Fruit fly (Drosophila melanogaster): ENCODE data around the gene Srrm1.

The Srrm1 gene

DNA sequence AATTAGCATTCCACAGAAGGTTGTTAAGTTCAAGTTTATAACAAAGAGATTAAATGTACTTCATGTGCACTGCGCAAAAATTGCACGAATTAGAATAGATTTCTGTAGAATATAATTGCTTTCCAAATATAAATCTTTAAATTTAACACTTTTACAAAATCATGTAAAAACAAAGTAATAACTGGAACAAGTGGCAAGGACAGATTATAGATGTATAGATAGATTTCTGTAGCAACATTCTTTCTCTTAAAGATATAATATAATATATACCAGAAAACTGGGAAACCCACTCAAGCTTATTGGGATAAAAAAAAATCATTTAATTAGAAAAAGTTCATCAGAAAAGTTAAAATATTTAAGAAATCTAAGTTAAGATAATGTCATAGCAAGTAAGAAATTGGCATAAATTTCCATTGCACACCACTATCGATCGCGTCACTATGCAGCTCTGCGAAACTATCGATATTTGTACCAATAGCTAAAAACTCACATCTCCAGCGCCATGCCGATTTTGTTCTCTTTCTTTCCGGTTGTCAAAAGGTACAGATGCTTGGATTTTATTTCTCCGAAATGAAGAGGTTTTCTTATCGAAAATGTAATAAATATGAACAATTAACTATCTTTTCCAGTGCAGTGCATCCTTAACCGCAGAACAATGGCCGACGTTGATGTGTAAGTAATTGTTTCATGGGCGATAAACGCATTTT, 13.6 kb upstream of the Srrm1 start, which contains the start of gene RpS12 (continued):
- peak; percentile 91 for TF ChIP-seq CG16813 (GFP tag; IDR thresholded peaks at IDR 0.05; ENCODE audit: partially characterized antibody)
- TF ChIP-seq Ada2b (GFP tag; IDR thresholded peaks at IDR 0.05), result peak; percentile 62
- peak; percentile 78 for TF ChIP-seq Scr (GFP tag; IDR thresholded peaks at IDR 0.05; ENCODE audit: partially characterized antibody)
- peak; percentile 84 for TF ChIP-seq CG13624 (GFP tag; optimal IDR thresholded peaks at IDR 0.05)
- peak; percentile 73 for TF ChIP-seq CG14710 (tag; optimal IDR thresholded peaks at IDR 0.05)
- peak; percentile 83 for TF ChIP-seq CG7271 (tag; optimal IDR thresholded peaks at IDR 0.05)
- TF ChIP-seq CG17829 (tag; optimal IDR thresholded peaks at IDR 0.05), result peak; percentile 35
- TF ChIP-seq CG7745 (tag; optimal IDR thresholded peaks at IDR 0.05), result peak; percentile 51
- peak; percentile 30 for TF ChIP-seq CG12155 (GFP tag; optimal IDR thresholded peaks at IDR 0.05)
- peak; percentile 28 for TF ChIP-seq CG4404 (GFP tag; IDR thresholded peaks at IDR 0.05)
- TF ChIP-seq Asciz (GFP tag; optimal IDR thresholded peaks at IDR 0.05), result peak; percentile 39
- TF ChIP-seq Atf3 (GFP tag; optimal IDR thresholded peaks at IDR 0.05), result peak; percentile 81
- TF ChIP-seq chn (GFP tag; optimal IDR thresholded peaks at IDR 0.05), result peak; percentile 70
- TF ChIP-seq lmd (GFP tag; IDR thresholded peaks at IDR 0.05), result peak; percentile 59
- peak; percentile 65 for TF ChIP-seq ind (GFP tag; optimal IDR thresholded peaks at IDR 0.05)
- peak; percentile 37 for TF ChIP-seq wor (GFP tag; IDR thresholded peaks at IDR 0.05)
- TF ChIP-seq CG31365 (tag; optimal IDR thresholded peaks at IDR 0.05), result peak; percentile 79
- peak; percentile 2 for TF ChIP-seq CG1529 (GFP tag; optimal IDR thresholded peaks at IDR 0.05)
- peak; percentile 38; the same call in 1 of the 2 replicates for TF ChIP-seq E2f2 (GFP tag; IDR thresholded peaks at IDR 0.05)
- peak; percentile 34 for TF ChIP-seq Kr (GFP tag; optimal IDR thresholded peaks at IDR 0.05)
- TF ChIP-seq Ptx1 (GFP tag; IDR thresholded peaks at IDR 0.05), result peak; percentile 62
- TF ChIP-seq CG4328 (GFP tag; optimal IDR thresholded peaks at IDR 0.05), result peak; percentile 62
- peak; percentile 92 for TF ChIP-seq Dref (GFP tag; IDR thresholded peaks at IDR 0.05)
- no peak for TF ChIP-seq Abd-B (GFP tag; optimal IDR thresholded peaks at IDR 0.05)
- TF ChIP-seq lola (GFP tag; optimal IDR thresholded peaks at IDR 0.05), result peak in 2 of 3 experiments; percentile 15 to 51
- TF ChIP-seq CG17361 (GFP tag; IDR thresholded peaks at IDR 0.05), result peak; percentile 70
- TF ChIP-seq lilli (GFP tag; optimal IDR thresholded peaks at IDR 0.05), result peak; percentile 79
- TF ChIP-seq gce (GFP tag; IDR thresholded peaks at IDR 0.05), result peak; percentile 84
- peak; percentile 81 for TF ChIP-seq ash1 (GFP tag; optimal IDR thresholded peaks at IDR 0.05)
- peak; percentile 56 to 74 for TF ChIP-seq Hr51 (GFP tag; optimal IDR thresholded peaks at IDR 0.05)
- peak; percentile 84 for TF ChIP-seq CG7357 (GFP tag; IDR thresholded peaks at IDR 0.05)
- no peak for TF ChIP-seq br (optimal IDR thresholded peaks at IDR 0.05)
- TF ChIP-seq Hmr (GFP tag; optimal IDR thresholded peaks at IDR 0.05), result peak; percentile 91
- TF ChIP-seq HmgZ (tag; optimal IDR thresholded peaks at IDR 0.05), result peak; percentile 59
- peak; percentile 62 for TF ChIP-seq CG1792 (GFP tag; optimal IDR thresholded peaks at IDR 0.05)
- peak; percentile 43 for TF ChIP-seq Taf1 (GFP tag; IDR thresholded peaks at IDR 0.05)
- peak; percentile 87 for TF ChIP-seq CG13296 (GFP tag; optimal IDR thresholded peaks at IDR 0.05)
- peak; percentile 71 for TF ChIP-seq CG4854 (GFP tag; optimal IDR thresholded peaks at IDR 0.05)
- peak; percentile 71 for TF ChIP-seq CG11723 (GFP tag; optimal IDR thresholded peaks at IDR 0.05)
- peak; percentile 71; the same call in 1 of the 2 replicates for TF ChIP-seq CG11085 (GFP tag; IDR thresholded peaks at IDR 0.05)
- TF ChIP-seq HmgD (GFP tag; optimal IDR thresholded peaks at IDR 0.05), result peak; percentile 69
- no peak for TF ChIP-seq yki (optimal IDR thresholded peaks at IDR 0.05)
- peak in 1 of 2 experiments; percentile 34 for TF ChIP-seq crp (GFP tag; optimal IDR thresholded peaks at IDR 0.05)
- no peak for TF ChIP-seq sd (tag; optimal IDR thresholded peaks at IDR 0.05)
- peak; percentile 88 for TF ChIP-seq CG5953 (GFP tag; IDR thresholded peaks at IDR 0.05)
- peak; percentile 82 for TF ChIP-seq otp (GFP tag; IDR thresholded peaks at IDR 0.05)
- peak; percentile 82 for TF ChIP-seq CG13775 (GFP tag; optimal IDR thresholded peaks at IDR 0.05)
- TF ChIP-seq Xrp1 (GFP tag; IDR thresholded peaks at IDR 0.05), result peak; percentile 23; the same call in 1 of the 2 replicates
- TF ChIP-seq CG9727 (GFP tag; optimal IDR thresholded peaks at IDR 0.05), result peak; percentile 77
- peak; percentile 57 for TF ChIP-seq wdn (GFP tag; IDR thresholded peaks at IDR 0.05)
